Fruit fly (Drosophila melanogaster): ENCODE results near the gene ImpE2.

The ImpE2 gene

dm6 chr3L:3512998-3513397, 517 bp upstream of the ImpE2 start:
- no peak for TF ChIP-seq ovo (GFP tag; optimal IDR thresholded peaks at IDR 0.05)
- no peak for TF ChIP-seq Crg-1 (GFP tag; optimal IDR thresholded peaks at IDR 0.05)
- TF ChIP-seq Hr96 (GFP tag; optimal IDR thresholded peaks at IDR 0.05) = no peak
- TF ChIP-seq kay (GFP tag; ENCODE audit: borderline replicate concordance) = no peak
- no peak for TF ChIP-seq cnc (optimal IDR thresholded peaks at IDR 0.05)
- TF ChIP-seq CG7101 (tag; optimal IDR thresholded peaks at IDR 0.05) = no peak
- TF ChIP-seq CG14711 (tag; optimal IDR thresholded peaks at IDR 0.05) = no peak
- TF ChIP-seq pad (GFP tag; optimal IDR thresholded peaks at IDR 0.05) = no peak
- TF ChIP-seq CG11617 (GFP tag; optimal IDR thresholded peaks at IDR 0.05) = no peak

dm6 chr3L:3503248-3503647, 9.2 kb downstream of the ImpE2 start:
- TF ChIP-seq CG12768 (GFP tag; optimal IDR thresholded peaks at IDR 0.05) = no peak
- TF ChIP-seq CG11617 (GFP tag; optimal IDR thresholded peaks at IDR 0.05) = no peak
- TF ChIP-seq Crg-1 (GFP tag; optimal IDR thresholded peaks at IDR 0.05) = no peak
- no peak for TF ChIP-seq CG1620 (GFP tag; optimal IDR thresholded peaks at IDR 0.05)
- TF ChIP-seq ovo (GFP tag; optimal IDR thresholded peaks at IDR 0.05) = no peak
- no peak for TF ChIP-seq Mnt (GFP tag; optimal IDR thresholded peaks at IDR 0.05)
- TF ChIP-seq CG14711 (tag; optimal IDR thresholded peaks at IDR 0.05) = no peak

DNA sequence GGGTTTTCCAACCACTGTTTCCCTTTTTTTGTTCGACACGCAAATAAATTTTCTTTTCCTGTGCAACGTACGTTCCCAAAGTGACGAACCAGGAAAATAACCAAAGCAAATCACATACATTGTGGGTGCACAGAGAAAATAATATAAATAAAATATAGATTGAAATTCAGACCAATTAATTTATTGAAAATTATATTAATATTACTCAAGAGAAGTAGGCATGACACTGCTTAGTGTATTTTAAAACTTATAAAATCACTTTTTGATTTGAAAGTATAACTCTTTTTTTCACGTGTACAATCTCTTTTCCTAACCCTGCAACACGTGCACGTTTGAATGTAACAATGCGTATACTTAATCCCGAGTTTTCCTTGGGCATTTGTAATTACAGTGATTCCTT, 15.9 kb downstream of the ImpE2 start:
- TF ChIP-seq pad (GFP tag; optimal IDR thresholded peaks at IDR 0.05) (no peak), CG7045 (GFP tag; optimal IDR thresholded peaks at IDR 0.05) (no peak), CG33017 (tag; optimal IDR thresholded peaks at IDR 0.05) (no peak), Crg-1 (GFP tag; optimal IDR thresholded peaks at IDR 0.05) (no peak), toe (GFP tag; optimal IDR thresholded peaks at IDR 0.05) (no peak), CG12768 (GFP tag; optimal IDR thresholded peaks at IDR 0.05) (no peak), ovo (GFP tag; optimal IDR thresholded peaks at IDR 0.05) (no peak), CG11617 (GFP tag; optimal IDR thresholded peaks at IDR 0.05) (no peak), cnc (optimal IDR thresholded peaks at IDR 0.05) (no peak), CG1620 (GFP tag; optimal IDR thresholded peaks at IDR 0.05) (no peak), Clk (GFP tag; optimal IDR thresholded peaks at IDR 0.05) (no peak), Mnt (GFP tag; optimal IDR thresholded peaks at IDR 0.05) (no peak), CG14711 (tag; optimal IDR thresholded peaks at IDR 0.05) (no peak), cic (GFP tag; optimal IDR thresholded peaks at IDR 0.05) (no peak), tj (GFP tag; optimal IDR thresholded peaks at IDR 0.05) (no peak)

dm6 chr3L:3492116-3492747, 20.2 kb downstream of the ImpE2 start:
- TF ChIP-seq CG7101 (tag; optimal IDR thresholded peaks at IDR 0.05) (no peak), CG11617 (GFP tag; optimal IDR thresholded peaks at IDR 0.05) (no peak), Crg-1 (GFP tag; optimal IDR thresholded peaks at IDR 0.05) (no peak), Hr96 (GFP tag; optimal IDR thresholded peaks at IDR 0.05) (no peak), ovo (GFP tag; optimal IDR thresholded peaks at IDR 0.05) (no peak), tj (GFP tag; optimal IDR thresholded peaks at IDR 0.05) (no peak)

- no peak for TF ChIP-seq ovo (GFP tag; optimal IDR thresholded peaks at IDR 0.05)
- TF ChIP-seq CG11617 (GFP tag; optimal IDR thresholded peaks at IDR 0.05) = peak; percentile 14
- TF ChIP-seq CG7045 (GFP tag; optimal IDR thresholded peaks at IDR 0.05) = peak; percentile 1
- TF ChIP-seq Hr96 (GFP tag; optimal IDR thresholded peaks at IDR 0.05) = peak; percentile 18
- TF ChIP-seq CG1620 (GFP tag; optimal IDR thresholded peaks at IDR 0.05) = no peak
- TF ChIP-seq tj (GFP tag; optimal IDR thresholded peaks at IDR 0.05) = peak; percentile 20
- TF ChIP-seq Crg-1 (GFP tag; optimal IDR thresholded peaks at IDR 0.05) = no peak
- no peak for TF ChIP-seq CG12768 (GFP tag; optimal IDR thresholded peaks at IDR 0.05)
- no peak for TF ChIP-seq bab1 (GFP tag; optimal IDR thresholded peaks at IDR 0.05)
- TF ChIP-seq Mnt (GFP tag; optimal IDR thresholded peaks at IDR 0.05) = no peak
- no peak for TF ChIP-seq pad (GFP tag; optimal IDR thresholded peaks at IDR 0.05)
- peak; percentile 50 for TF ChIP-seq CG14711 (tag; optimal IDR thresholded peaks at IDR 0.05)
- no peak for TF ChIP-seq cic (GFP tag; optimal IDR thresholded peaks at IDR 0.05)
- TF ChIP-seq Clk (GFP tag; optimal IDR thresholded peaks at IDR 0.05) = no peak
- TF ChIP-seq cnc (optimal IDR thresholded peaks at IDR 0.05) = peak; percentile 68 to 76
- TF ChIP-seq CG7101 (tag; optimal IDR thresholded peaks at IDR 0.05) = peak; percentile 50
- TF ChIP-seq CG33017 (tag; optimal IDR thresholded peaks at IDR 0.05) = peak; percentile 0
- TF ChIP-seq CG5204 (GFP tag; optimal IDR thresholded peaks at IDR 0.05) = no peak
- peak; percentile 58 for TF ChIP-seq kay (GFP tag; ENCODE audit: borderline replicate concordance)
- TF ChIP-seq toe (GFP tag; optimal IDR thresholded peaks at IDR 0.05) = no peak
Measured at dm6 chr3L:3485088-3485710, 27.3 kb downstream of the ImpE2 start.

- TF ChIP-seq cic (GFP tag; optimal IDR thresholded peaks at IDR 0.05) = no peak
- no peak for TF ChIP-seq CG12768 (GFP tag; optimal IDR thresholded peaks at IDR 0.05)
- TF ChIP-seq Crg-1 (GFP tag; optimal IDR thresholded peaks at IDR 0.05) = no peak
- TF ChIP-seq bab1 (GFP tag; optimal IDR thresholded peaks at IDR 0.05) = no peak
- no peak for TF ChIP-seq CG1620 (GFP tag; optimal IDR thresholded peaks at IDR 0.05)
- no peak for TF ChIP-seq kay (GFP tag; ENCODE audit: borderline replicate concordance)
- TF ChIP-seq tj (GFP tag; optimal IDR thresholded peaks at IDR 0.05) = no peak
- TF ChIP-seq pad (GFP tag; optimal IDR thresholded peaks at IDR 0.05) = no peak
- TF ChIP-seq Clk (GFP tag; optimal IDR thresholded peaks at IDR 0.05) = no peak
- no peak for TF ChIP-seq CG33017 (tag; optimal IDR thresholded peaks at IDR 0.05)
- no peak for TF ChIP-seq CG7101 (tag; optimal IDR thresholded peaks at IDR 0.05)
- no peak for TF ChIP-seq CG5204 (GFP tag; optimal IDR thresholded peaks at IDR 0.05)
- TF ChIP-seq CG7045 (GFP tag; optimal IDR thresholded peaks at IDR 0.05) = no peak
- TF ChIP-seq CG14711 (tag; optimal IDR thresholded peaks at IDR 0.05) = no peak
- TF ChIP-seq Mnt (GFP tag; optimal IDR thresholded peaks at IDR 0.05) = no peak
Measured at dm6 chr3L:3484553-3484952, 27.9 kb downstream of the ImpE2 start, which contains the start of gene CG43074. TSS of gene CG43074 (minus strand) at chr3L:3484653.
